Worm (Caenorhabditis elegans) whole organism, L3 larva: ENCODE measurements around the gene ZK185.4.

Experiments
- R02D3.7 ChIP-seq: fragments of 150-350 bp; optimal IDR thresholded peaks from 2 replicates; lab custom pipeline; 2014; ENCODE audit warnings: missing biosample characterization, missing genetic modification characterization
- ceh-28 ChIP-seq: fragments of 150-350 bp; optimal IDR thresholded peaks from 2 replicates; lab custom pipeline; 2014; ENCODE audit warnings: missing biosample characterization, missing genetic modification reagents, missing genetic modification characterization
- daf-12 ChIP-seq: fragments of 150-350 bp; optimal IDR thresholded peaks from 2 replicates; lab custom pipeline; 2014; ENCODE audit warnings: missing biosample characterization, missing genetic modification reagents, missing genetic modification characterization
- egl-5 ChIP-seq: fragments of 150-350 bp; optimal IDR thresholded peaks from 2 replicates; lab custom pipeline; 2017; ENCODE audit warnings: missing biosample characterization, missing genetic modification reagents, missing genetic modification characterization, inconsistent platforms
- elt-2 ChIP-seq: sonication (generic microtip); optimal IDR thresholded peaks from 2 replicates; lab custom pipeline; 2016; ENCODE audit warnings: missing genetic modification reagents, mild to moderate bottlenecking, missing genetic modification characterization, missing compliant biosample characterization
- fkh-10 ChIP-seq: sonication (generic microtip); optimal IDR thresholded peaks from 2 replicates; lab custom pipeline; 2017; ENCODE audit warnings: missing biosample characterization, missing genetic modification reagents, missing genetic modification characterization
- jun-1 ChIP-seq: fragments of 150-350 bp; optimal IDR thresholded peaks from 2 replicates; lab custom pipeline; 2014; ENCODE audit warnings: missing biosample characterization, missing genetic modification reagents, missing genetic modification characterization
- nhr-28 ChIP-seq: fragments of 150-350 bp; optimal IDR thresholded peaks from 2 replicates; lab custom pipeline; 2014; ENCODE audit warnings: missing biosample characterization, missing genetic modification characterization
- nhr-43 ChIP-seq: sonication (generic microtip); optimal IDR thresholded peaks from 2 replicates; lab custom pipeline; 2016; ENCODE audit warnings: mild to moderate bottlenecking, missing genetic modification characterization, missing compliant biosample characterization; ENCODE audit not compliant: poor library complexity, severe bottlenecking
- pha-4 ChIP-seq: fragments of 150-350 bp; optimal IDR thresholded peaks from 2 replicates; lab custom pipeline; 2014; ENCODE audit warnings: missing biosample characterization, missing genetic modification reagents, missing genetic modification characterization
- pqm-1 ChIP-seq: fragments of 150-350 bp; optimal IDR thresholded peaks from 2 replicates; lab custom pipeline; 2017; ENCODE audit warnings: missing biosample characterization, missing genetic modification characterization, inconsistent platforms
- sea-2 ChIP-seq: fragments of 150-350 bp; sonication (generic microtip); optimal IDR thresholded peaks from 4 replicates; lab custom pipeline; 2014; ENCODE audit warnings: missing biosample characterization, missing genetic modification reagents, missing genetic modification characterization
- skn-1 ChIP-seq: fragments of 150-350 bp; optimal IDR thresholded peaks from 2 replicates; lab custom pipeline; 2014; ENCODE audit warnings: missing biosample characterization, missing genetic modification characterization
- snpc-4 ChIP-seq: fragments of 150-350 bp; optimal IDR thresholded peaks from 2 replicates; lab custom pipeline; 2014; ENCODE audit warnings: missing biosample characterization, missing genetic modification characterization

ZK185.4 gene

ce11 chrIV:4486738-4487137, 46.2 kb downstream of the ZK185.4 start, which contains the start of gene trx-3:
trx-3 (plus strand) TSS chrIV:4487028.
- TF ChIP-seq fkh-10 (no peak), daf-12 (tag; lab: Kevin White, UChicago) (no peak), pqm-1 (tag; lab: Kevin White, UChicago) (peak; percentile 86), pha-4 (peak; percentile 36), R02D3.7 (tag; lab: Kevin White, UChicago) (no peak), elt-2 (peak; percentile 82)

- TF ChIP-seq pqm-1 (tag; lab: Kevin White, UChicago) = peak; percentile 78
- no peak for TF ChIP-seq pha-4
- TF ChIP-seq snpc-4 = no peak
- TF ChIP-seq elt-2 = peak; percentile 73
- TF ChIP-seq R02D3.7 (tag; lab: Kevin White, UChicago) = no peak
These were observed 48.4 kb downstream of the ZK185.4 start for ce11 chrIV:4484555-4484954.

ce11 chrIV:4482531-4482930, 50.4 kb downstream of the ZK185.4 start, which contains the start of gene M01H9.4:
M01H9.4 (minus strand) TSS chrIV:4482909.
- TF ChIP-seq jun-1 (tag; lab: Kevin White, UChicago) (peak; percentile 70), nhr-28 (tag; lab: Kevin White, UChicago) (no peak), pha-4 (peak; percentile 55), ceh-28 (tag; lab: Kevin White, UChicago) (peak; percentile 60), skn-1 (tag; lab: Kevin White, UChicago) (no peak), elt-2 (peak; percentile 97), pqm-1 (tag; lab: Kevin White, UChicago) (peak; percentile 82)

ce11 chrIV:4481298-4481697, 51.6 kb downstream of the ZK185.4 start:
- no peak for TF ChIP-seq sea-2
- peak; percentile 22 for TF ChIP-seq pqm-1 (tag; lab: Kevin White, UChicago)
- TF ChIP-seq nhr-43 = no peak
- TF ChIP-seq egl-5 (tag; lab: Kevin White, UChicago) = no peak
- TF ChIP-seq elt-2 = peak; percentile 59
